Worm (Caenorhabditis elegans) whole organism, early embryonic: ENCODE results near the gene B0228.9.

Experiments used
- B0310.2 ChIP-seq: sonication (generic microtip); optimal IDR thresholded peaks from 2 replicates; lab custom pipeline; 2016; ENCODE audit warnings: mild to moderate bottlenecking, missing genetic modification characterization, missing compliant biosample characterization
- F13C5.2 ChIP-seq: sonication (generic microtip); optimal IDR thresholded peaks from 2 replicates; lab custom pipeline; 2017; ENCODE audit warnings: mild to moderate bottlenecking, missing genetic modification characterization, inconsistent platforms, missing compliant biosample characterization
- aly-1 ChIP-seq: sonication (generic microtip); optimal IDR thresholded peaks from 2 replicates; lab custom pipeline; 2016; ENCODE audit warnings: missing genetic modification characterization, missing compliant biosample characterization
- ama-1 ChIP-seq: fragments of 150-350 bp; optimal IDR thresholded peaks from 2 replicates; lab custom pipeline; 2014
- ceh-13 ChIP-seq: fragments of 200-800 bp; sonication (Bioruptor generic); optimal IDR thresholded peaks from 2 replicates; lab custom pipeline; 2018; ENCODE audit warnings: mild to moderate bottlenecking, missing genetic modification characterization, missing compliant biosample characterization
- ceh-36 ChIP-seq: sonication (generic microtip); optimal IDR thresholded peaks from 2 replicates; lab custom pipeline; 2016; ENCODE audit warnings: missing genetic modification characterization, inconsistent platforms, missing compliant biosample characterization
- ets-7 ChIP-seq: sonication (generic microtip); optimal IDR thresholded peaks from 2 replicates; lab custom pipeline; 2016; ENCODE audit warnings: missing genotype, missing genetic modification characterization, missing compliant biosample characterization
- flt-1 ChIP-seq: fragments of 200-800 bp; sonication (Bioruptor generic); IDR thresholded peaks from 2 replicates; pipeline ENCODE4 v1.3.6; 2022; ENCODE audit warnings: missing genetic modification characterization, missing compliant biosample characterization
- hmbx-1 ChIP-seq: sonication (generic microtip); optimal IDR thresholded peaks from 2 replicates; lab custom pipeline; 2016; ENCODE audit warnings: mild to moderate bottlenecking, missing genetic modification characterization, missing compliant biosample characterization
- hmg-4 ChIP-seq: fragments of 200-800 bp; sonication (Bioruptor generic); optimal IDR thresholded peaks from 2 replicates; lab custom pipeline; 2018; ENCODE audit warnings: mild to moderate bottlenecking, missing genetic modification characterization, missing compliant biosample characterization
- hnd-1 ChIP-seq: sonication (generic microtip); optimal IDR thresholded peaks from 2 replicates; lab custom pipeline; 2016; ENCODE audit warnings: missing genetic modification characterization, missing compliant biosample characterization
- pes-1 ChIP-seq: fragments of 200-800 bp; sonication (Bioruptor generic); IDR thresholded peaks from 2 replicates; pipeline ENCODE4 v1.3.6; 2022; ENCODE audit warnings: missing genetic modification reagents, missing genetic modification characterization, missing compliant biosample characterization
- scrt-1 ChIP-seq: fragments of 200-800 bp; sonication (Bioruptor generic); IDR thresholded peaks from 2 replicates; pipeline ENCODE4 v1.3.6; 2022; ENCODE audit warnings: missing genetic modification characterization, missing compliant biosample characterization
- sea-1 ChIP-seq: fragments of 200-800 bp; sonication (Bioruptor generic); conservative IDR thresholded peaks from 2 replicates; pipeline ENCODE4 v1.3.6; 2022; ENCODE audit warnings: missing genetic modification characterization, missing compliant biosample characterization
- tbx-11 ChIP-seq: fragments of 200-800 bp; sonication (Bioruptor generic); IDR thresholded peaks from 2 replicates; pipeline ENCODE4 v1.3.6; 2022; ENCODE audit warnings: missing genetic modification characterization, missing compliant biosample characterization
- tbx-37 ChIP-seq: fragments of 200-800 bp; sonication (Bioruptor generic); conservative IDR thresholded peaks from 2 replicates; pipeline ENCODE4 v1.3.6; 2022; ENCODE audit warnings: missing genetic modification reagents, missing genetic modification characterization, missing compliant biosample characterization
- tra-4 ChIP-seq: sonication (generic microtip); optimal IDR thresholded peaks from 2 replicates; lab custom pipeline; 2017; ENCODE audit warnings: missing genetic modification characterization, missing compliant biosample characterization

Gene B0228.9

DNA sequence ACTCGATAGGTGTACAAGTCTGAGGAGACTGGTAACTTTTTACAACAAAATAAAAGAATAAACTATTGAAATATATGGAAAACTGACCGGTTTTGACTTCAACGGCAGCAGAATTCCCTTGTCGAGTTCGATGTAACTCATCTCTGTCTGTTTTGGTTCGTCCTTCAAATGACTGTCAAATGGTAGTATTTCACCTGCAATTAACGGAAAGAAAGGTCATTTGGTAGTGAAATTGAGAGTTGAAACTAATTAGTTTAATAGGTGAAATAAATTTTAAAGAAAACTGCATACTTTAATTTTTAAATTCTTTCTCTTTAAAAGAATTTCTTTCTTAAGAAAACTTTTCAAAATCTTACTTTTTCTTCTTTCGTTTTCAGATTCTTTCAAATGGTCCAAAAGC is 5.8 kb upstream of the B0228.9 start:
- TF ChIP-seq pes-1 (GFP tag; lab: Robert Waterston, UW) (no peak), aly-1 (tag; lab: Kevin White, UChicago) (no peak), tra-4 (tag; lab: Kevin White, UChicago) (no peak), tbx-11 (GFP tag; lab: Robert Waterston, UW) (no peak), ets-7 (no peak), F13C5.2 (no peak), flt-1 (GFP tag; lab: Robert Waterston, UW) (no peak), sea-1 (GFP tag; lab: Robert Waterston, UW) (no peak), ceh-36 (tag; lab: Kevin White, UChicago) (no peak), B0310.2 (no peak), scrt-1 (GFP tag; lab: Robert Waterston, UW) (no peak)

DNA sequence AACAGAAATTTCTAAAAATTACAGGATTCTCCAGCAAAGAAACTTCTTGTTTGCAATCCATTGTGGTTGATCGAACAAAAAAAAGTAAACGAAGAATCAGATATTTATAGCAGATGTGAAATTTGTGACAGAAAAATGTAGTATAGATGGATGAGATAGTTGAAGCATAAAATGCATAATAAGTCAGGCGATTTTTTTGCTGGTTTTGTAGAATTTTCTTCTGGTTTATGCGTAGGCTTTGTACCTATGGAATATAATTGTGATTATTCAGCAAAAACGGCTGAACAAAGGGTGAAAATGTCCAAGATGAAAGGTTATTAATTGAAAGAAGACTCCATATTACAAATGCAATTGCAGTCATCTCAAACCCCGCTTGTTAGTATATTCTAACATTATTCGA is 2.0 kb upstream of the B0228.9 start, which contains the start of gene srh-39:
Gene srh-39 (minus strand): TSS at position 101 of the 400 bp plus-strand sequence.
- TF ChIP-seq F13C5.2 (no peak), tbx-11 (GFP tag; lab: Robert Waterston, UW) (no peak), sea-1 (GFP tag; lab: Robert Waterston, UW) (no peak), ama-1 (no peak), aly-1 (tag; lab: Kevin White, UChicago) (no peak), tra-4 (tag; lab: Kevin White, UChicago) (no peak), hnd-1 (tag; lab: Kevin White, UChicago) (no peak), pes-1 (GFP tag; lab: Robert Waterston, UW) (no peak), B0310.2 (no peak), scrt-1 (GFP tag; lab: Robert Waterston, UW) (no peak), flt-1 (GFP tag; lab: Robert Waterston, UW) (no peak), hmg-4 (GFP tag; lab: Kevin White, UChicago) (no peak), tbx-37 (GFP tag; lab: Robert Waterston, UW) (no peak), ceh-36 (tag; lab: Kevin White, UChicago) (no peak), ceh-13 (GFP tag; lab: Kevin White, UChicago) (no peak), hmbx-1 (tag; lab: Kevin White, UChicago) (no peak), ets-7 (no peak)

DNA sequence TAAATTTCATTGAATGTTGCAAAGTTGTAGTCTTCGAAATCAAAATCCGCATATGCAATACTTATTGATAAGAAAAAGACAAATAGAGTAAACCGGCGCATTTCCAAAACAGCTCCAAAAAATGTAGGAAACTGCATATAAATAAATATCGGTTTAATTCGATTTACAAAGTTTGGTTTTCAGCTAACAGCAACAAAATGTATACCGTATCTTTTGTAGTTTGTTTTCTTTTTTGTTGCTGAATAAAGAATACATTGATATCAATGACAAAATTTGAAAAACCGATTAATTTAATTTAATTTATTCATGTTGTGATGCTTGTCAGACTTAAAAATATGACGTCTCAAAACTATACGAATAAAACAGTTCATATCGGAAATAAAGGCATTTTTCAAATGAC is 2.0 kb downstream of the B0228.9 start, which contains the start of gene B0228.8:
Gene B0228.8 (minus strand): TSS at position 101 of the 400 bp plus-strand sequence.
- TF ChIP-seq tbx-11 (GFP tag; lab: Robert Waterston, UW): no peak
- TF ChIP-seq F13C5.2: no peak
- no peak for TF ChIP-seq sea-1 (GFP tag; lab: Robert Waterston, UW)
- TF ChIP-seq pes-1 (GFP tag; lab: Robert Waterston, UW): no peak
- no peak for TF ChIP-seq hmg-4 (GFP tag; lab: Kevin White, UChicago)
- TF ChIP-seq hnd-1 (tag; lab: Kevin White, UChicago): no peak
- no peak for TF ChIP-seq ceh-36 (tag; lab: Kevin White, UChicago)
- TF ChIP-seq aly-1 (tag; lab: Kevin White, UChicago): no peak
- no peak for TF ChIP-seq tbx-37 (GFP tag; lab: Robert Waterston, UW)

DNA sequence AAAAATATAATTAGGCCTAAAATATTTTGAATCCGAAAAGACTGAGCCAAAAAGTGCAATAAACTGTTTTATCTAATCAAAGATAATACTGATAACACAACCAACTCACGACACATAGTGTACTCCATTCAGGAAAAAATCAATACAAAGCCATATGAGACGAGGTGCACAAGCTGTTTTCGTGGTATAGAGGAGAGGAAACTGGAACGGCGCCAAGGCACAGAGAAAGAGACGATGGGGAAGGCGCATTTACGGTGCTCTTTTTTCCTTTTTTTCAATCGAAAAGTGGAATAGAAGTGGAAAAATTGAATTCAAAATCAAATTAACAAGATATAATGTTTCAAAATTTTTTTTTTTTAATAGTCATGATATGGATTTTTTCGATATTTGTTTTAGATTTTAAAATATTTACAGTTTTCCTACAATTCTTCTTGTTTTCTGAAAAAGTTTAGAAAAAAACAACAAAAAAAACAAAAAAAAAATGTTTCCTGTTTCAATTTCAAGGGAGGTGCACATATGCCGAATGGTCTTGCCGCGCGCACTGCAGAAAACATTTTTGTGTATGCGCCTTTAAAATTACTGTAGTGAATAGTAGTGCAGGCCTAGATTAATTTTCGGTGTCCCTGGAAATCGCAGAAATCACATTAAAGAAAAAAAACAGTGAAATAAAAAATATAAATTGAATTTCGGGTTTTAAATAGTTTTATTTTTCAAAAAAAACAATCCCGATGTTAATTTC is 4.9 kb downstream of the B0228.9 start, which contains the start of gene B0228.7:
Gene B0228.7 (minus strand): TSS at position 627 of the 739 bp plus-strand sequence.
- TF ChIP-seq ama-1 (no peak), flt-1 (GFP tag; lab: Robert Waterston, UW) (no peak), ets-7 (no peak), sea-1 (GFP tag; lab: Robert Waterston, UW) (no peak), ceh-36 (tag; lab: Kevin White, UChicago) (no peak), ceh-13 (GFP tag; lab: Kevin White, UChicago) (no peak), F13C5.2 (no peak), hnd-1 (tag; lab: Kevin White, UChicago) (no peak), hmg-4 (GFP tag; lab: Kevin White, UChicago) (no peak), tbx-11 (GFP tag; lab: Robert Waterston, UW) (no peak), tbx-37 (GFP tag; lab: Robert Waterston, UW) (no peak), aly-1 (tag; lab: Kevin White, UChicago) (no peak), hmbx-1 (tag; lab: Kevin White, UChicago) (no peak)

DNA sequence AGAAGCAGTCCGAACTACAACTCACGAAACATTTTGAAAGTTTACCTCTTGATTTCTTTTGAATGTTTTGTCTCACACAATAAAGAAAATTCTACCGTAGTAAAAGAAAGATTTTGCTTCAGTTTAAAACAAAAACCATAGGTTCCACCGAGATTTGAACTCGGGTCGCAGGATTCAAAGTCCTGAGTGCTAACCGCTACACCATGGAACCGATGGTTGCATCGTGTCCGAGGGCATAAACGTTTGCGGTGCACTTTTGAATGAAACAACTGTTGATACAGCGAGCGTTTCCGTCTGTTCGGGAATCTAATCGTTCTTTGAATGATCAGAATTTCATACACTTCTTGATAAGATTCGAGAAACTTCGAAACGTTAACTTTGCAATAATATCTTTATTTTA is 6.7 kb downstream of the B0228.9 start:
- no peak for TF ChIP-seq hmbx-1 (tag; lab: Kevin White, UChicago)
- peak; percentile 52 for TF ChIP-seq flt-1 (GFP tag; lab: Robert Waterston, UW)
- TF ChIP-seq hnd-1 (tag; lab: Kevin White, UChicago): peak; percentile 20
- peak; percentile 69 for TF ChIP-seq scrt-1 (GFP tag; lab: Robert Waterston, UW)
- peak; percentile 50; the same call in 1 of the 2 replicates for TF ChIP-seq tbx-37 (GFP tag; lab: Robert Waterston, UW)
- TF ChIP-seq sea-1 (GFP tag; lab: Robert Waterston, UW): peak; percentile 78
- TF ChIP-seq aly-1 (tag; lab: Kevin White, UChicago): no peak
- no peak for TF ChIP-seq ceh-36 (tag; lab: Kevin White, UChicago)
- peak; percentile 45 for TF ChIP-seq ceh-13 (GFP tag; lab: Kevin White, UChicago)
- no peak for TF ChIP-seq tra-4 (tag; lab: Kevin White, UChicago)
- peak; percentile 64 for TF ChIP-seq tbx-11 (GFP tag; lab: Robert Waterston, UW)
- TF ChIP-seq pes-1 (GFP tag; lab: Robert Waterston, UW): no peak
- TF ChIP-seq hmg-4 (GFP tag; lab: Kevin White, UChicago): no peak

DNA sequence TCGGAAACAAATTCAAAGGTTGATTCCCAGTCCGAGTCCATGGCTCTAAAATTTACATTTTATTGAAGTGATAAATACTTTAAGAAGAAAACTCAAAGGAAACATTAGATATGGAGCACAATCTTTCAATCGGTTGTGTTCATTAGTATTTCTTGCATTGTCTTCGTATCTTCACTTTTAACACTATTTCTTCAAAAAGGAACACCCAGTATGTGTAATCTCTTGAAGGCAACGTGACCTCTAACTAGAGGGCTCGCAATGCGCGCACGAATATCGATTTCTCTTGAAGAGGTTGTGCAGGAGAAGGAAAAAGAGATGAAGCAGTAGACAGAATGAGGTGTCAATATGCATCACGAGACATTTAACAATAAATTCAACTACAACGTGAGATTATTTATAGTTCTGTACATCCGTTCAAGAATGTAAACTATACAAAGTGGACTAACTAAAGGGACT is 8.3 kb downstream of the B0228.9 start, which contains the start of the genes B0228.6 and B0228.1:
Gene B0228.6 (minus strand): TSS at position 51 of the 456 bp plus-strand sequence.
Gene B0228.1 (plus strand): TSS at position 228 of the 456 bp plus-strand sequence.
- TF ChIP-seq flt-1 (GFP tag; lab: Robert Waterston, UW): no peak
- TF ChIP-seq pes-1 (GFP tag; lab: Robert Waterston, UW): no peak
- no peak for TF ChIP-seq hmg-4 (GFP tag; lab: Kevin White, UChicago)
